Worm (Caenorhabditis elegans) whole organism, L4 larva: Measurements from ENCODE around the gene R09F10.8.

Source experiments
- dmd-8 ChIP-seq: fragments of 200-800 bp; sonication (Bioruptor generic); IDR thresholded peaks from 2 replicates; pipeline ENCODE4 v1.3.6; 2022; ENCODE audit warnings: missing genetic modification characterization, missing compliant biosample characterization
- nhr-25 ChIP-seq: sonication (generic microtip); optimal IDR thresholded peaks from 2 replicates; lab custom pipeline; 2017; ENCODE audit warnings: missing genetic modification characterization, mild to moderate bottlenecking, missing compliant biosample characterization, antibody characterized with exemption, moderate library complexity, borderline replicate concordance; ENCODE audit not compliant: insufficient read depth
- unc-62 ChIP-seq, 3 experiments: fragments of 150-350 bp in 1 of 3; sonication (generic microtip); optimal IDR thresholded peaks in 2 of 3; peaks in 1 of 3; 1 replicate in 1 of 3; 2 replicates in 2 of 3; lab custom pipeline; 2014 to 2017; ENCODE audit warnings: missing biosample characterization in 3 of 3, missing genetic modification characterization in 3 of 3, missing genetic modification reagents in 3 of 3, missing genotype in 1 of 3

DNA sequence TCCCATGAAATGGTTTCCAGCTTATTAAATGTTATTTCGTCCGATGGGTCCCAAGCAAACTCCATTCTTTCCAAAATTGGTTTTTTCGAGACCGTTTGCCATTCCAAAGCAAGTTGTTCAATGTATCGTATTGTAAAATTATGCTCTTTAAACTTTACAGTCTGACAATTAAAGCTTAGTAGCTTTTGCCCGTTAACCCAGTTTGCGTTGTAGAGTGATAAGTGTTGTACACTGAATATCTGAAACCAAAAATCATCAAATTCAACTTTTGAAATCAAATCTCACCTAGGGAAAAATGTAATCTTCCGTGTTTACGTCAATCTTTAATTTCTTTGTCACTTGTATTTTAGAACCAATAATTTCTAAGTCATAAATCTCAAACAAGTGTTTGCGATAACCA, 28.9 kb downstream of the R09F10.8 start:
- TF ChIP-seq dmd-8 (GFP tag; lab: Robert Waterston, UW): no peak
- TF ChIP-seq unc-62 (GFP tag; optimal IDR thresholded peaks at IDR 0.05 in 1 of 2; lab: Kevin White, UChicago): peak in 1 of 2 experiments; percentile 94
- no peak for TF ChIP-seq unc-62 (tag; optimal IDR thresholded peaks at IDR 0.05; lab: Kevin White, UChicago)
- no peak for TF ChIP-seq nhr-25
